Worm (Caenorhabditis elegans): ENCODE results near the gene nhr-157.

ce11 chrV:3916480-3916879, 47.7 kb upstream of the nhr-157 start, which contains the start of gene srx-67:
- TF ChIP-seq med-1 (GFP tag; optimal IDR thresholded peaks at IDR 0.05; ENCODE audit: insufficient read depth) (no peak), T22C8.4 (GFP tag; IDR thresholded peaks at IDR 0.05) (no peak), ref-1 (GFP tag; conservative IDR thresholded peaks at IDR 0.05) (no peak)
